Worm (Caenorhabditis elegans): ENCODE data around the gene snf-9.

The snf-9 gene

DNA sequence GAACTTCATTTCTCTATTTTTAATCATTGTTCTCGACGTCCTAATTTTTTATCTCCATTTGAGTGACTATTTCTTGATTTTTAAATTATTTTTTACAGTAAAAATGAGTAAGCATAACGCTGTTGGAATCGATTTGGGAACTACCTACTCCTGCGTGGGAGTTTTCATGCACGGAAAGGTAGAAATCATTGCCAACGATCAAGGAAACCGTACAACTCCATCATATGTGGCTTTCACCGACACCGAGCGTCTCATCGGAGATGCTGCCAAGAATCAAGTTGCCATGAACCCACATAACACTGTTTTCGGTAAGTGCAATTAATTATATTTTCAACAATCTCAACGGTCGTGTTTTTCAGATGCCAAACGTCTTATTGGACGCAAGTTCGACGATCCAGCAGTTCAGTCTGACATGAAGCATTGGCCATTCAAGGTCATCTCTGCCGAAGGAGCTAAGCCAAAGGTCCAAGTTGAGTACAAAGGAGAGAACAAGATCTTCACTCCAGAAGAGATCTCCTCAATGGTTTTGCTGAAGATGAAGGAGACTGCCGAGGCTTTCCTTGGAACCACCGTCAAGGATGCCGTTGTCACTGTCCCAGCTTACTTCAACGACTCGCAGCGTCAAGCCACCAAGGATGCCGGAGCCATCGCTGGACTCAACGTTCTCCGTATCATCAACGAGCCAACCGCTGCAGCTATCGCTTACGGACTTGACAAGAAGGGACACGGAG lies 32.9 kb upstream of the snf-9 start, which contains the start of gene hsp-1:
Gene hsp-1 (plus strand): TSS at position 99 of the 731 bp plus-strand sequence.
- TF ChIP-seq tra-4 (tag; optimal IDR thresholded peaks at IDR 0.05) (no peak), ceh-36 (tag; optimal IDR thresholded peaks at IDR 0.05) (no peak), aly-1 (tag; optimal IDR thresholded peaks at IDR 0.05) (no peak), tbx-37 (GFP tag; conservative IDR thresholded peaks at IDR 0.05) (no peak), F13C5.2 (tag; optimal IDR thresholded peaks at IDR 0.05) (no peak), ets-7 (tag; optimal IDR thresholded peaks at IDR 0.05) (no peak)

- TF ChIP-seq aly-1 (tag; optimal IDR thresholded peaks at IDR 0.05) = peak; percentile 34
- TF ChIP-seq sea-1 (GFP tag; conservative IDR thresholded peaks at IDR 0.05) = 0 out of 2 replicates have a peak, but pooled peaks have one; percentile 52
- no peak for TF ChIP-seq scrt-1 (GFP tag; IDR thresholded peaks at IDR 0.05)
- TF ChIP-seq hnd-1 (tag; optimal IDR thresholded peaks at IDR 0.05) = no peak
- TF ChIP-seq hmbx-1 (tag; optimal IDR thresholded peaks at IDR 0.05) = no peak
Observed at ce11 chrIV:17279592-17280440, 32.1 kb upstream of the snf-9 start.

DNA sequence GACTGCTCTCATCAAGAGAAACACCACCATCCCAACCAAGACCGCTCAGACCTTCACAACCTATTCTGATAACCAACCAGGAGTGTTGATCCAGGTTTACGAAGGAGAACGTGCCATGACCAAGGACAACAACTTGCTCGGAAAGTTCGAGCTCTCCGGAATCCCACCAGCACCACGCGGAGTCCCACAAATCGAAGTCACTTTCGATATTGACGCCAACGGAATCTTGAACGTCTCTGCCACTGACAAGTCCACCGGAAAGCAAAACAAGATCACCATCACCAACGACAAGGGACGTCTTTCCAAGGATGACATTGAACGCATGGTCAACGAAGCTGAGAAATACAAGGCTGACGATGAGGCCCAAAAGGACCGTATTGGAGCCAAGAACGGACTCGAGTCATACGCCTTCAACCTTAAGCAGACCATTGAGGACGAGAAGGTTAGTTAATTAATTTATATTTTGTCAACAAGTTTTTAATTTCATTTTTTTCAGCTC lies 31.5 kb upstream of the snf-9 start:
- no peak for TF ChIP-seq hnd-1 (tag; optimal IDR thresholded peaks at IDR 0.05)
- TF ChIP-seq ama-1 (optimal IDR thresholded peaks at IDR 0.05) = peak; percentile 85
- TF ChIP-seq flt-1 (GFP tag; IDR thresholded peaks at IDR 0.05) = 0 out of 2 replicates have a peak, but pooled peaks have one; percentile 4
- TF ChIP-seq ets-7 (tag; optimal IDR thresholded peaks at IDR 0.05) = no peak

- TF ChIP-seq pes-1 (GFP tag; IDR thresholded peaks at IDR 0.05) = no peak
- no peak for TF ChIP-seq tra-4 (tag; optimal IDR thresholded peaks at IDR 0.05)
- TF ChIP-seq ets-7 (tag; optimal IDR thresholded peaks at IDR 0.05) = no peak
- TF ChIP-seq hmg-4 (GFP tag; optimal IDR thresholded peaks at IDR 0.05) = no peak
- no peak for TF ChIP-seq B0310.2 (tag; optimal IDR thresholded peaks at IDR 0.05)
- 0 out of 2 replicates have a peak, but pooled peaks have one; percentile 7 for TF ChIP-seq tbx-37 (GFP tag; conservative IDR thresholded peaks at IDR 0.05)
- TF ChIP-seq tbx-11 (GFP tag; IDR thresholded peaks at IDR 0.05) = no peak
- no peak for TF ChIP-seq aly-1 (tag; optimal IDR thresholded peaks at IDR 0.05)
- no peak for TF ChIP-seq sea-1 (GFP tag; conservative IDR thresholded peaks at IDR 0.05)
- TF ChIP-seq ceh-36 (tag; optimal IDR thresholded peaks at IDR 0.05) = peak; percentile 42
Observed at ce11 chrIV:17281060-17282021, 30.6 kb upstream of the snf-9 start.

DNA sequence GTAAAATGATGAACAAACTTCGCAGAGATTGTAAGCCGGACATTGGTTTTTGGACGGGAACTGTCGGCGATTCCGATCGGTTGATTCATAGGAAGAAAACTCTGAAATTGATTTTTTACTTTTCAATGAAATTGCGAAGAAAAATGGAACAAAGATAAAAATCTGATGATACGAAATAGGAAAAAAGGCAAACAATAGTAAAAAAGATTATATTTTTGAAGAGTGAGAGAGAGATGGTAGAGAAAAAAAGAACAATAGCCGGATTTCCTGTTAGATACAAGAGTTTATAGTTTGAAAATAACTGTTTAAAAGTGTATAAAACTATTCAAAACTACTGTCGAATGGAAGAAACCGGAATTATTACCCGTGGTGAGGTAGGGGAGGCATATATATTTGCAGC lies 27.8 kb upstream of the snf-9 start, which contains the start of gene nra-1:
Gene nra-1 (minus strand): TSS at position 101 of the 400 bp plus-strand sequence.
- no peak for TF ChIP-seq hmbx-1 (tag; optimal IDR thresholded peaks at IDR 0.05)
- no peak for TF ChIP-seq hmg-4 (GFP tag; optimal IDR thresholded peaks at IDR 0.05)
- TF ChIP-seq ceh-13 (GFP tag; optimal IDR thresholded peaks at IDR 0.05) = no peak
- no peak for TF ChIP-seq flt-1 (GFP tag; IDR thresholded peaks at IDR 0.05)
- no peak for TF ChIP-seq pes-1 (GFP tag; IDR thresholded peaks at IDR 0.05)
- no peak for TF ChIP-seq tbx-37 (GFP tag; conservative IDR thresholded peaks at IDR 0.05)
- TF ChIP-seq ceh-36 (tag; optimal IDR thresholded peaks at IDR 0.05) = no peak
- no peak for TF ChIP-seq ets-7 (tag; optimal IDR thresholded peaks at IDR 0.05)
- no peak for TF ChIP-seq tra-4 (tag; optimal IDR thresholded peaks at IDR 0.05)
- TF ChIP-seq tbx-11 (GFP tag; IDR thresholded peaks at IDR 0.05) = no peak
- no peak for TF ChIP-seq B0310.2 (tag; optimal IDR thresholded peaks at IDR 0.05)
- no peak for TF ChIP-seq aly-1 (tag; optimal IDR thresholded peaks at IDR 0.05)
- no peak for TF ChIP-seq sea-1 (GFP tag; conservative IDR thresholded peaks at IDR 0.05)
- TF ChIP-seq ama-1 (optimal IDR thresholded peaks at IDR 0.05) = no peak
- no peak for TF ChIP-seq hnd-1 (tag; optimal IDR thresholded peaks at IDR 0.05)
- no peak for TF ChIP-seq scrt-1 (GFP tag; IDR thresholded peaks at IDR 0.05)
- no peak for TF ChIP-seq F13C5.2 (tag; optimal IDR thresholded peaks at IDR 0.05)

DNA sequence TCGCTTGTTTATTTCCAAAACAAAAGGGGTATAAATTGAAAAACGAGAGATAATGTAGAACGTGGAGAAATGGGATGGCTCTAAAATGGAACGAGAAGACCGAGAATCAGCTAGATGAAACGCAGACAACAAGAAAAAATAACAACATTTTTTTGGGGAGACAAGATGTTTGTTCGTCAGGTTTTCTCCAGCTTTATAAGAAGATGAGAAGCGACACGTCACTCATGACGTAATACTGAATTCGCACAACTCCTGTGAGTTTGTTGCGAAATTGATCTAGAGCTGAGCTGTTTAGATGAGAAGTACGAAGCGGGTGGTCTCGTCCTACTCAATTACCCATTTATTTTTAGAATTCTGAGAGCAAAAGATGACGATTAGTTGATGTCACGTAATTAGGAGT lies 26.7 kb upstream of the snf-9 start:
- no peak for TF ChIP-seq F13C5.2 (tag; optimal IDR thresholded peaks at IDR 0.05)
- no peak for TF ChIP-seq flt-1 (GFP tag; IDR thresholded peaks at IDR 0.05)
- no peak for TF ChIP-seq hmg-4 (GFP tag; optimal IDR thresholded peaks at IDR 0.05)

ce11 chrIV:17287908-17288675 lies 23.9 kb upstream of the snf-9 start, which contains the start of gene zipt-7.1:
zipt-7.1 (minus strand) TSS chrIV:17288139.
- TF ChIP-seq tra-4 (tag; optimal IDR thresholded peaks at IDR 0.05) = no peak
- TF ChIP-seq F13C5.2 (tag; optimal IDR thresholded peaks at IDR 0.05) = no peak
- TF ChIP-seq pes-1 (GFP tag; IDR thresholded peaks at IDR 0.05) = no peak
- no peak for TF ChIP-seq tbx-37 (GFP tag; conservative IDR thresholded peaks at IDR 0.05)
- TF ChIP-seq tbx-11 (GFP tag; IDR thresholded peaks at IDR 0.05) = no peak
- no peak for TF ChIP-seq ceh-13 (GFP tag; optimal IDR thresholded peaks at IDR 0.05)
- TF ChIP-seq ets-7 (tag; optimal IDR thresholded peaks at IDR 0.05) = no peak
- no peak for TF ChIP-seq aly-1 (tag; optimal IDR thresholded peaks at IDR 0.05)
- TF ChIP-seq hnd-1 (tag; optimal IDR thresholded peaks at IDR 0.05) = no peak
- TF ChIP-seq hmg-4 (GFP tag; optimal IDR thresholded peaks at IDR 0.05) = no peak
- TF ChIP-seq hmbx-1 (tag; optimal IDR thresholded peaks at IDR 0.05) = no peak
- TF ChIP-seq ceh-36 (tag; optimal IDR thresholded peaks at IDR 0.05) = no peak
- TF ChIP-seq ama-1 (optimal IDR thresholded peaks at IDR 0.05) = no peak
- no peak for TF ChIP-seq flt-1 (GFP tag; IDR thresholded peaks at IDR 0.05)
- TF ChIP-seq scrt-1 (GFP tag; IDR thresholded peaks at IDR 0.05) = no peak
- no peak for TF ChIP-seq sea-1 (GFP tag; conservative IDR thresholded peaks at IDR 0.05)
